Worm (Caenorhabditis elegans) whole organism, L4 larva: ENCODE results near the gene C18G1.9.

Experiments used
- F37D6.2 ChIP-seq: sonication (generic microtip); optimal IDR thresholded peaks from 2 replicates; lab custom pipeline; 2016; ENCODE audit warnings: mild to moderate bottlenecking, missing genetic modification characterization, missing compliant biosample characterization
- T20F7.1 ChIP-seq: fragments of 200-800 bp; sonication (Bioruptor generic); optimal IDR thresholded peaks from 2 replicates; lab custom pipeline; 2018; ENCODE audit warnings: mild to moderate bottlenecking, missing genetic modification characterization, missing compliant biosample characterization
- Y105C5A.15 ChIP-seq: fragments of 200-800 bp; sonication (Bioruptor generic); IDR thresholded peaks from 2 replicates; pipeline ENCODE4 v1.3.6; 2022; ENCODE audit warnings: missing genetic modification characterization, missing compliant biosample characterization
- Y48G9A.11 ChIP-seq: fragments of 200-800 bp; sonication (Bioruptor generic); IDR thresholded peaks from 2 replicates; pipeline ENCODE4 v1.3.6; 2022; ENCODE audit warnings: missing genetic modification reagents, missing genetic modification characterization, missing compliant biosample characterization
- Y75B8A.6 ChIP-seq: fragments of 200-800 bp; sonication (Bioruptor generic); IDR thresholded peaks from 2 replicates; pipeline ENCODE4 v1.3.6; 2022; ENCODE audit warnings: missing genetic modification reagents, missing genetic modification characterization, missing compliant biosample characterization
- ZK337.2 ChIP-seq: fragments of 200-800 bp; sonication (Bioruptor generic); IDR thresholded peaks from 2 replicates; pipeline ENCODE4 v1.3.6; 2022; ENCODE audit warnings: missing genetic modification reagents, missing genetic modification characterization, missing compliant biosample characterization
- aha-1 ChIP-seq: fragments of 150-350 bp; peaks from one replicate; lab custom pipeline; 2014; ENCODE audit warnings: missing biosample characterization, missing genetic modification characterization
- ceh-20 ChIP-seq: fragments of 200-800 bp; sonication (Bioruptor generic); IDR thresholded peaks from 2 replicates; pipeline ENCODE4 v1.3.6; 2022; ENCODE audit warnings: missing genetic modification reagents, missing genetic modification characterization, missing compliant biosample characterization
- ceh-44 ChIP-seq: fragments of 200-800 bp; sonication (Bioruptor generic); IDR thresholded peaks from 2 replicates; pipeline ENCODE4 v1.3.6; 2022; ENCODE audit warnings: missing genetic modification reagents, missing genetic modification characterization, missing compliant biosample characterization
- ces-1 ChIP-seq: fragments of 150-350 bp; sonication (generic microtip); optimal IDR thresholded peaks from 4 replicates; lab custom pipeline; 2014; ENCODE audit warnings: missing biosample characterization, missing genetic modification reagents, missing genetic modification characterization
- cey-2 ChIP-seq: sonication (generic microtip); optimal IDR thresholded peaks from 3 replicates; lab custom pipeline; 2017; ENCODE audit warnings: missing genetic modification characterization, mild to moderate bottlenecking, missing compliant biosample characterization, antibody characterized with exemption, borderline replicate concordance; ENCODE audit not compliant: insufficient read depth
- ctbp-1 ChIP-seq: fragments of 200-800 bp; sonication (Bioruptor generic); IDR thresholded peaks from 2 replicates; pipeline ENCODE4 v1.3.6; 2022; ENCODE audit warnings: missing genetic modification reagents, missing genetic modification characterization, missing compliant biosample characterization
- daf-8 ChIP-seq: fragments of 200-800 bp; sonication (Bioruptor generic); IDR thresholded peaks from 2 replicates; pipeline ENCODE4 v1.3.6; 2022; ENCODE audit warnings: missing genetic modification characterization, missing compliant biosample characterization
- dmd-6 ChIP-seq: fragments of 200-800 bp; sonication (Bioruptor generic); IDR thresholded peaks from 2 replicates; pipeline ENCODE4 v1.3.6; 2022; ENCODE audit warnings: missing genetic modification reagents, missing genetic modification characterization, missing compliant biosample characterization
- fkh-10 ChIP-seq: fragments of 150-350 bp; optimal IDR thresholded peaks from 2 replicates; lab custom pipeline; 2014; ENCODE audit warnings: missing biosample characterization, missing genetic modification reagents, missing genetic modification characterization
- fos-1 ChIP-seq: fragments of 150-350 bp; optimal IDR thresholded peaks from 2 replicates; lab custom pipeline; 2014; ENCODE audit warnings: missing biosample characterization, missing genetic modification characterization
- hlh-11 ChIP-seq: fragments of 200-800 bp; sonication (Bioruptor generic); optimal IDR thresholded peaks from 2 replicates; lab custom pipeline; 2018; ENCODE audit warnings: mild to moderate bottlenecking, missing genetic modification characterization, missing compliant biosample characterization
- hlh-30 ChIP-seq: sonication (generic microtip); optimal IDR thresholded peaks from 2 replicates; lab custom pipeline; 2017; ENCODE audit warnings: antibody characterized with exemption, mild to moderate bottlenecking, missing genetic modification characterization, missing compliant biosample characterization; ENCODE audit not compliant: insufficient read depth
- hmg-1.1 ChIP-seq: fragments of 200-800 bp; sonication (Bioruptor generic); IDR thresholded peaks from 2 replicates; pipeline ENCODE4 v1.3.6; 2022; ENCODE audit warnings: missing genetic modification reagents, missing genetic modification characterization, missing compliant biosample characterization
- jun-1 ChIP-seq: fragments of 150-350 bp; optimal IDR thresholded peaks from 2 replicates; lab custom pipeline; 2014; ENCODE audit warnings: missing biosample characterization, missing genetic modification reagents, missing genetic modification characterization
- lim-7 ChIP-seq: fragments of 200-800 bp; sonication (Bioruptor generic); IDR thresholded peaks from 2 replicates; pipeline ENCODE4 v1.3.6; 2022; ENCODE audit warnings: missing genetic modification characterization, missing compliant biosample characterization
- lin-15B ChIP-seq: fragments of 150-350 bp; sonication (generic microtip); optimal IDR thresholded peaks from 3 replicates; lab custom pipeline; 2014; ENCODE audit warnings: missing biosample characterization, missing genetic modification characterization
- lin-38 ChIP-seq: fragments of 200-800 bp; sonication (Bioruptor generic); IDR thresholded peaks from 2 replicates; pipeline ENCODE4 v1.3.6; 2022; ENCODE audit warnings: missing genetic modification reagents, missing genetic modification characterization, missing compliant biosample characterization
- lsy-2 ChIP-seq, 2 experiments: fragments of 150-350 bp in 1 of 2; sonication (generic microtip) in 1 of 2; optimal IDR thresholded peaks; 2 replicates each; lab custom pipeline; 2014 to 2017; ENCODE audit warnings: missing biosample characterization in 2 of 2, missing genetic modification characterization in 2 of 2
- mep-1 ChIP-seq: fragments of 150-350 bp; sonication (generic microtip); optimal IDR thresholded peaks from 3 replicates; lab custom pipeline; 2014; ENCODE audit warnings: missing biosample characterization, missing genetic modification characterization
- mes-2 ChIP-seq: sonication (generic microtip); optimal IDR thresholded peaks from 2 replicates; lab custom pipeline; 2016; ENCODE audit warnings: missing genotype, mild to moderate bottlenecking, missing genetic modification characterization, missing compliant biosample characterization; ENCODE audit not compliant: poor library complexity, severe bottlenecking
- mxl-2 ChIP-seq: fragments of 200-800 bp; sonication (Bioruptor generic); conservative IDR thresholded peaks from 2 replicates; pipeline ENCODE4 v1.3.6; 2022; ENCODE audit warnings: missing genetic modification reagents, missing genetic modification characterization, missing compliant biosample characterization
- mxl-3 ChIP-seq: fragments of 200-800 bp; sonication (Bioruptor generic); optimal IDR thresholded peaks from 2 replicates; lab custom pipeline; 2018; ENCODE audit warnings: mild to moderate bottlenecking, missing genetic modification characterization, missing compliant biosample characterization
- nhr-11 ChIP-seq: fragments of 150-350 bp; optimal IDR thresholded peaks from 2 replicates; lab custom pipeline; 2014; ENCODE audit warnings: missing biosample characterization, missing genetic modification characterization
- nhr-28 ChIP-seq: fragments of 150-350 bp; optimal IDR thresholded peaks from 2 replicates; lab custom pipeline; 2014; ENCODE audit warnings: missing biosample characterization, missing genetic modification characterization
- nhr-41 ChIP-seq: fragments of 200-800 bp; sonication (Bioruptor generic); IDR thresholded peaks from 2 replicates; pipeline ENCODE4 v1.3.6; 2022; ENCODE audit warnings: missing genetic modification reagents, missing genetic modification characterization, missing compliant biosample characterization
- nhr-42 ChIP-seq: fragments of 200-800 bp; sonication (Bioruptor generic); IDR thresholded peaks from 2 replicates; pipeline ENCODE4 v1.3.6; 2022; ENCODE audit warnings: missing genetic modification characterization, missing compliant biosample characterization
- nhr-6 ChIP-seq: fragments of 150-350 bp; optimal IDR thresholded peaks from 2 replicates; lab custom pipeline; 2014; ENCODE audit warnings: missing biosample characterization, missing genetic modification characterization
- pha-4 ChIP-seq, 2 experiments: fragments of 150-350 bp in 1 of 2; fragments of 200-800 bp in 1 of 2; sonication (Bioruptor generic) in 1 of 2; IDR thresholded peaks in 1 of 2; optimal IDR thresholded peaks in 1 of 2; 2 replicates each; pipeline versions ENCODE4 v1.3.6 to Lab custom; 2014 to 2022; ENCODE audit warnings: missing genetic modification characterization in 2 of 2, missing genetic modification reagents in 2 of 2, missing biosample characterization in 1 of 2, missing compliant biosample characterization in 1 of 2
- php-3 ChIP-seq: fragments of 200-800 bp; sonication (Bioruptor generic); IDR thresholded peaks from 2 replicates; pipeline ENCODE4 v1.3.6; 2022; ENCODE audit warnings: missing genetic modification reagents, missing genetic modification characterization, missing compliant biosample characterization
- pqm-1 ChIP-seq: sonication (generic microtip); optimal IDR thresholded peaks from 2 replicates; lab custom pipeline; 2017; ENCODE audit warnings: missing biosample characterization, missing genetic modification characterization
- rbr-2 ChIP-seq: sonication (generic microtip); optimal IDR thresholded peaks from 2 replicates; lab custom pipeline; 2016; ENCODE audit warnings: missing genotype, missing genetic modification characterization, missing compliant biosample characterization
- saeg-2 ChIP-seq: fragments of 200-800 bp; sonication (Bioruptor generic); IDR thresholded peaks from 2 replicates; pipeline ENCODE4 v1.3.6; 2022; ENCODE audit warnings: missing genetic modification reagents, missing genetic modification characterization, missing compliant biosample characterization
- skn-1 ChIP-seq: fragments of 150-350 bp; optimal IDR thresholded peaks from 2 replicates; lab custom pipeline; 2014; ENCODE audit warnings: missing biosample characterization, missing genetic modification characterization
- snpc-1.2 ChIP-seq: fragments of 200-800 bp; sonication (Bioruptor generic); IDR thresholded peaks from 2 replicates; pipeline ENCODE4 v1.3.6; 2022; ENCODE audit warnings: missing genetic modification reagents, missing genetic modification characterization, missing compliant biosample characterization
- snpc-4 ChIP-seq: fragments of 150-350 bp; optimal IDR thresholded peaks from 2 replicates; lab custom pipeline; 2014; ENCODE audit warnings: missing biosample characterization, missing genetic modification characterization
- spr-1 ChIP-seq: sonication (generic microtip); optimal IDR thresholded peaks from 2 replicates; lab custom pipeline; 2016; ENCODE audit warnings: mild to moderate bottlenecking, missing genetic modification characterization, missing compliant biosample characterization
- unc-39 ChIP-seq: sonication (generic microtip); optimal IDR thresholded peaks from 2 replicates; lab custom pipeline; 2017; ENCODE audit warnings: missing biosample characterization, missing genetic modification characterization
- unc-62 ChIP-seq, 3 experiments: fragments of 150-350 bp in 1 of 3; sonication (generic microtip); optimal IDR thresholded peaks in 2 of 3; peaks in 1 of 3; 1 replicate in 1 of 3; 2 replicates in 2 of 3; lab custom pipeline; 2014 to 2017; ENCODE audit warnings: missing biosample characterization in 3 of 3, missing genetic modification characterization in 3 of 3, missing genetic modification reagents in 3 of 3, missing genotype in 1 of 3
- zag-1 ChIP-seq: fragments of 150-350 bp; optimal IDR thresholded peaks from 2 replicates; lab custom pipeline; 2014; ENCODE audit warnings: missing biosample characterization, missing genetic modification characterization
- zfp-2 ChIP-seq: sonication (generic microtip); optimal IDR thresholded peaks from 2 replicates; lab custom pipeline; 2016; ENCODE audit warnings: mild to moderate bottlenecking, missing genetic modification characterization, missing compliant biosample characterization
- zip-2 ChIP-seq: fragments of 150-350 bp; optimal IDR thresholded peaks from 2 replicates; lab custom pipeline; 2014; ENCODE audit warnings: missing biosample characterization, missing genetic modification characterization
- ztf-7 ChIP-seq: fragments of 150-350 bp; optimal IDR thresholded peaks from 2 replicates; lab custom pipeline; 2014; ENCODE audit warnings: missing biosample characterization, missing genetic modification characterization

Gene C18G1.9

ce11 chrV:4731154-4731961, 38.2 kb downstream of the C18G1.9 start, which contains the start of gene F39G3.3 (continued):
- TF ChIP-seq zfp-2 (tag; lab: Kevin White, UChicago) = no peak
- no peak for TF ChIP-seq cey-2 (tag; lab: Kevin White, UChicago)
- no peak for TF ChIP-seq jun-1 (tag; lab: Kevin White, UChicago)
- no peak for TF ChIP-seq T20F7.1
- TF ChIP-seq mxl-2 (GFP tag; lab: Robert Waterston, UW) = no peak
- peak; percentile 50 for TF ChIP-seq rbr-2
- peak; percentile 14 for TF ChIP-seq hlh-11 (tag; lab: Kevin White, UChicago)
- no peak for TF ChIP-seq php-3 (GFP tag; lab: Robert Waterston, UW)
- peak; percentile 73 for TF ChIP-seq lin-38 (GFP tag; lab: Robert Waterston, UW)
- TF ChIP-seq daf-8 = no peak
- TF ChIP-seq mes-2 (tag; lab: Kevin White, UChicago) = peak; percentile 86
- no peak for TF ChIP-seq ceh-44
- TF ChIP-seq fos-1 (tag; lab: Kevin White, UChicago) = no peak
- 0 out of 2 replicates have a peak, but pooled peaks have one; percentile 64 for TF ChIP-seq pha-4 (GFP tag; IDR thresholded peaks at IDR 0.05; lab: Robert Waterston, UW)
- no peak for TF ChIP-seq pha-4 (tag; optimal IDR thresholded peaks at IDR 0.05; lab: Kevin White, UChicago)
- TF ChIP-seq unc-39 (tag; lab: Kevin White, UChicago) = no peak
- TF ChIP-seq Y75B8A.6 (GFP tag; lab: Robert Waterston, UW) = no peak
- TF ChIP-seq Y48G9A.11 (GFP tag; lab: Robert Waterston, UW) = no peak
- no peak for TF ChIP-seq snpc-1.2 (GFP tag; lab: Robert Waterston, UW)
- no peak for TF ChIP-seq nhr-42
- no peak for TF ChIP-seq fkh-10 (GFP tag; lab: Kevin White, UChicago)
- TF ChIP-seq spr-1 = no peak
- TF ChIP-seq skn-1 = no peak
- TF ChIP-seq pqm-1 (tag; lab: Kevin White, UChicago) = no peak
- no peak for TF ChIP-seq dmd-6
- TF ChIP-seq nhr-41 (GFP tag; lab: Robert Waterston, UW) = no peak
- TF ChIP-seq ztf-7 (tag; lab: Kevin White, UChicago) = no peak
- TF ChIP-seq ceh-20 (GFP tag; lab: Robert Waterston, UW) = 0 out of 2 replicates have a peak, but pooled peaks have one; percentile 11
- TF ChIP-seq Y105C5A.15 = no peak
- no peak for TF ChIP-seq ZK337.2 (GFP tag; lab: Robert Waterston, UW)
- TF ChIP-seq zag-1 = no peak
- peak; percentile 41 for TF ChIP-seq ces-1 (GFP tag; lab: Kevin White, UChicago)
- TF ChIP-seq nhr-6 (tag; lab: Kevin White, UChicago) = peak; percentile 10
- no peak for TF ChIP-seq F37D6.2 (tag; lab: Kevin White, UChicago)
- no peak for TF ChIP-seq zip-2 (tag; lab: Kevin White, UChicago)
- TF ChIP-seq lim-7 (GFP tag; lab: Robert Waterston, UW) = no peak

- TF ChIP-seq unc-62 (GFP tag; optimal IDR thresholded peaks at IDR 0.05 in 1 of 2; lab: Kevin White, UChicago) = peak in 1 of 2 experiments; percentile 99
- no peak for TF ChIP-seq unc-62 (tag; optimal IDR thresholded peaks at IDR 0.05; lab: Kevin White, UChicago)
- TF ChIP-seq mep-1 (tag; lab: Kevin White, UChicago) = peak; percentile 19
- no peak for TF ChIP-seq snpc-4 (tag; lab: Kevin White, UChicago)
- peak; percentile 16 for TF ChIP-seq nhr-11 (tag; lab: Kevin White, UChicago)
- peak; percentile 28 for TF ChIP-seq hlh-11 (tag; lab: Kevin White, UChicago)
- TF ChIP-seq T20F7.1 = no peak
- TF ChIP-seq nhr-28 (tag; lab: Kevin White, UChicago) = peak; percentile 48
- 0 out of 2 replicates have a peak, but pooled peaks have one; percentile 11 for TF ChIP-seq ctbp-1 (GFP tag; lab: Robert Waterston, UW)
- no peak for TF ChIP-seq lin-15B (tag; lab: Kevin White, UChicago)
- peak; percentile 29 for TF ChIP-seq hlh-30 (tag; lab: Kevin White, UChicago)
- peak; percentile 53; the same call in 1 of the 2 replicates for TF ChIP-seq hmg-1.1
- TF ChIP-seq ceh-20 (GFP tag; lab: Robert Waterston, UW) = 0 out of 2 replicates have a peak, but pooled peaks have one; percentile 43
- TF ChIP-seq Y105C5A.15 = no peak
- TF ChIP-seq aha-1 (tag; lab: Kevin White, UChicago) = peak; percentile 80
- peak in 1 of 2 experiments; percentile 29 for TF ChIP-seq lsy-2 (tag; optimal IDR thresholded peaks at IDR 0.05; lab: Kevin White, UChicago)
- 0 out of 2 replicates have a peak, but pooled peaks have one; percentile 25 for TF ChIP-seq saeg-2 (GFP tag; lab: Robert Waterston, UW)
- no peak for TF ChIP-seq spr-1
- peak; percentile 65 for TF ChIP-seq mxl-3 (GFP tag; lab: Kevin White, UChicago)
- TF ChIP-seq dmd-6 = peak; percentile 58
- no peak for TF ChIP-seq Y48G9A.11 (GFP tag; lab: Robert Waterston, UW)
These were observed 39.5 kb downstream of the C18G1.9 start, which contains the start of gene tig-2 for ce11 chrV:4730075-4730474. Gene tig-2 (minus strand): TSS chrV:4730161.
